Worm (Caenorhabditis elegans): ENCODE measurements around the gene Y14H12A.2.

The Y14H12A.2 gene

DNA sequence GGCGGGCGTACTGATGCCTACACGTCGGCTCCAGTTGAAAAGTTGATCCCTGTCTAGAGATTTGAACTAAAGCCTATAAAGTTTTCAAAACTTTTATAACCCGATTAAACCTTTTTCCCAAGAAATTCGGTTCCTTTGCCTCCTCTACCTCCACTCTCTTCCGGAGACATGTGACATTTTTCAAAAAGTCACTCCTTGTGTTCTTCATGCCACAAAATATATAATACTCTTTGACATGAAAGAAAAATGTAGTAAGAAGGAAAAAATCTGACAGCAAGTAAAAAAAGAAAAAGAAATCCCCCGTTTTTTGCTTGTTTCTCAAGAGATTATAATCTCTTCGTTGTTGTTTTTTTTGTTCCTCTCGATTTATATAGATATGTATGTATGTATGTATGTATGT is 34.6 kb downstream of the Y14H12A.2 start (continued):
- TF ChIP-seq mxl-2 (GFP tag; conservative IDR thresholded peaks at IDR 0.05): no peak

DNA sequence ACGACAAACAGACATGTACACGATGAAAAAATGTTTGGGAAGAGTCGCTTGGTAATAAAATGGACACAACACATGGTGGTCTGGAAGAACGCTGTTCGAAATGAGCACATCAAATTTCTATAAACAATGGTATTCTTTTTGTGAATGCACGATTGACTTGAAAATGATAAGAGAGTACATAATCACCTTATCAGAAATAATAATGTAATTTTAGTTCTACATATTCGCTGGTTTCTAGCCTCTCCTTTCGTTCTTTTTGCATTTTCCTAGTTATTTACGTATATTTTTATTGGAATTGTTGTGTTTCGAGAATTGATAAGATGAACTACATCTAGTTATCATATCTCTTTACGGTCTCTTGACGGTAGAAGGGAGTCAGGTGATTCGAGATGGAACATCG is 35.5 kb downstream of the Y14H12A.2 start:
- no peak for TF ChIP-seq unc-62 (GFP tag; optimal IDR thresholded peaks at IDR 0.05 in 1 of 2)
- TF ChIP-seq unc-62 (tag; optimal IDR thresholded peaks at IDR 0.05): no peak
- TF ChIP-seq tra-1 (GFP tag; IDR thresholded peaks at IDR 0.05): no peak
- no peak for TF ChIP-seq gei-8 (GFP tag; optimal IDR thresholded peaks at IDR 0.05)
- TF ChIP-seq mes-2 (tag; optimal IDR thresholded peaks at IDR 0.05; ENCODE audit: poor library complexity, severe bottlenecking): no peak
- TF ChIP-seq set-16 (GFP tag; IDR thresholded peaks at IDR 0.05): no peak
- no peak; the same call in 1 of the 2 replicates for TF ChIP-seq dmd-6 (GFP tag; IDR thresholded peaks at IDR 0.05)
- peak; percentile 24 for TF ChIP-seq nhr-6 (tag; optimal IDR thresholded peaks at IDR 0.05)
- TF ChIP-seq F26F4.8 (GFP tag; conservative IDR thresholded peaks at IDR 0.05): no peak
- TF ChIP-seq mxl-3 (GFP tag; optimal IDR thresholded peaks at IDR 0.05): no peak
- no peak for TF ChIP-seq ctbp-1 (GFP tag; IDR thresholded peaks at IDR 0.05)
- no peak for TF ChIP-seq egl-27 (tag; optimal IDR thresholded peaks at IDR 0.05)
- peak; percentile 87 for TF ChIP-seq nhr-28 (tag; optimal IDR thresholded peaks at IDR 0.05)
- no peak for TF ChIP-seq attf-4 (tag; optimal IDR thresholded peaks at IDR 0.05)
- TF ChIP-seq spr-3 (GFP tag; optimal IDR thresholded peaks at IDR 0.05): no peak
- no peak for TF ChIP-seq mdt-29 (GFP tag; IDR thresholded peaks at IDR 0.05)
- TF ChIP-seq Y75B8A.6 (GFP tag; IDR thresholded peaks at IDR 0.05): no peak
- TF ChIP-seq fkh-10 (GFP tag; optimal IDR thresholded peaks at IDR 0.05): no peak
- TF ChIP-seq nhr-111 (GFP tag; optimal IDR thresholded peaks at IDR 0.05): no peak
- TF ChIP-seq unc-130 (GFP tag; optimal IDR thresholded peaks at IDR 0.05): no peak
- TF ChIP-seq ceh-44 (GFP tag; IDR thresholded peaks at IDR 0.05): no peak
- TF ChIP-seq daf-19 (GFP tag; conservative IDR thresholded peaks at IDR 0.05): no peak
- TF ChIP-seq lin-1 (GFP tag; IDR thresholded peaks at IDR 0.05): no peak
- TF ChIP-seq ceh-20 (GFP tag; IDR thresholded peaks at IDR 0.05): no peak
- TF ChIP-seq daf-16 (GFP tag; optimal IDR thresholded peaks at IDR 0.05): no peak
- peak; percentile 89 for TF ChIP-seq daf-16 (tag; optimal IDR thresholded peaks at IDR 0.05)
- TF ChIP-seq ceh-32 (tag; optimal IDR thresholded peaks at IDR 0.05; ENCODE audit: poor library complexity): no peak
- no peak for TF ChIP-seq lin-39 (tag; optimal IDR thresholded peaks at IDR 0.05)
- no peak for TF ChIP-seq sdz-12 (GFP tag; optimal IDR thresholded peaks at IDR 0.05)
- no peak for TF ChIP-seq Y48G9A.11 (GFP tag; IDR thresholded peaks at IDR 0.05)
- no peak for TF ChIP-seq snpc-4 (tag; optimal IDR thresholded peaks at IDR 0.05)
- TF ChIP-seq zfp-3 (GFP tag; conservative IDR thresholded peaks at IDR 0.05): no peak
- TF ChIP-seq php-3 (GFP tag; IDR thresholded peaks at IDR 0.05): peak; percentile 74
- TF ChIP-seq nhr-237 (tag; optimal IDR thresholded peaks at IDR 0.05): no peak
- no peak for TF ChIP-seq cey-2 (tag; optimal IDR thresholded peaks at IDR 0.05; ENCODE audit: borderline replicate concordance, insufficient read depth)
- TF ChIP-seq dve-1 (tag; optimal IDR thresholded peaks at IDR 0.05; ENCODE audit: insufficient read depth): peak; percentile 49
- no peak for TF ChIP-seq hif-1 (tag; optimal IDR thresholded peaks at IDR 0.05)
- TF ChIP-seq madf-5 (GFP tag; IDR thresholded peaks at IDR 0.05): no peak
- TF ChIP-seq pqm-1 (tag; optimal IDR thresholded peaks at IDR 0.05): peak; percentile 64
- TF ChIP-seq dmd-8 (GFP tag; IDR thresholded peaks at IDR 0.05): no peak
- TF ChIP-seq ceh-82 (tag; optimal IDR thresholded peaks at IDR 0.05): no peak
- TF ChIP-seq nhr-77 (tag; optimal IDR thresholded peaks at IDR 0.05): no peak
- no peak for TF ChIP-seq spr-1 (tag; optimal IDR thresholded peaks at IDR 0.05)
- no peak for TF ChIP-seq lim-7 (GFP tag; IDR thresholded peaks at IDR 0.05)
- no peak for TF ChIP-seq egl-43 (GFP tag; IDR thresholded peaks at IDR 0.05)
- TF ChIP-seq T20F7.1 (GFP tag; optimal IDR thresholded peaks at IDR 0.05): peak; percentile 15
- no peak for TF ChIP-seq snpc-1.2 (GFP tag; IDR thresholded peaks at IDR 0.05)
- no peak for TF ChIP-seq nhr-41 (GFP tag; IDR thresholded peaks at IDR 0.05)
- TF ChIP-seq hlh-11 (tag; optimal IDR thresholded peaks at IDR 0.05): peak; percentile 51
